Fruit fly (Drosophila melanogaster) whole organism, embryonic: ENCODE measurements around the gene CG14227.
A peak's percentile ranks its signal among the peaks of the same experiment; 100 is the strongest.

ENCODE experiments used
- Antp ChIP-seq: fragments of 200-800 bp; sonication (Bioruptor generic); optimal IDR thresholded peaks from 3 replicates; lab custom pipeline; 2016; ENCODE audit warnings: missing biosample characterization, missing genetic modification characterization
- Awh ChIP-seq: fragments of 200-800 bp; sonication (Bioruptor generic); IDR thresholded peaks from 2 replicates; pipeline ENCODE4, ENCODE4 v1.3.6; 2022; ENCODE audit warnings: missing biosample characterization, missing genetic modification characterization
- B-H2 ChIP-seq: fragments of 200-800 bp; sonication (Bioruptor generic); optimal IDR thresholded peaks from 2 replicates; lab custom pipeline; 2018; ENCODE audit warnings: missing biosample characterization, mild to moderate bottlenecking, missing genetic modification characterization
- BEAF-32 ChIP-seq: fragments of 200-800 bp; sonication (Bioruptor generic); optimal IDR thresholded peaks from 3 replicates; lab custom pipeline; 2017; ENCODE audit warnings: missing biosample characterization, missing genetic modification characterization, mild to moderate bottlenecking, moderate library complexity, missing genetic modification reagents
- CG10654 ChIP-seq: fragments of 200-800 bp; sonication (Bioruptor generic); optimal IDR thresholded peaks from 2 replicates; lab custom pipeline; 2016; ENCODE audit warnings: missing biosample characterization, missing genetic modification characterization
- CG13287 ChIP-seq: fragments of 200-800 bp; sonication (Bioruptor generic); IDR thresholded peaks from 2 replicates; pipeline ENCODE4 v1.3.6; 2022; ENCODE audit warnings: missing biosample characterization, missing genetic modification characterization; ENCODE audit not compliant: partially characterized antibody
- CG13296 ChIP-seq: fragments of 200-800 bp; sonication (Bioruptor generic); optimal IDR thresholded peaks from 3 replicates; lab custom pipeline; 2018; ENCODE audit warnings: missing biosample characterization, mild to moderate bottlenecking, missing genetic modification characterization
- CG14050 ChIP-seq: fragments of 200-800 bp; sonication (Bioruptor generic); IDR thresholded peaks from 3 replicates; pipeline ENCODE4 v1.3.6; 2022; ENCODE audit warnings: missing biosample characterization, missing genetic modification characterization
- CG15011 ChIP-seq: fragments of 200-800 bp; sonication (Bioruptor generic); optimal IDR thresholded peaks from 3 replicates; lab custom pipeline; 2018; ENCODE audit warnings: missing biosample characterization, mild to moderate bottlenecking, missing genetic modification characterization
- CG17802 ChIP-seq: fragments of 200-800 bp; sonication (Bioruptor generic); optimal IDR thresholded peaks from 2 replicates; lab custom pipeline; 2018; ENCODE audit warnings: missing biosample characterization, mild to moderate bottlenecking, missing genetic modification characterization, moderate library complexity
- CG30403 ChIP-seq: fragments of 200-800 bp; sonication (Bioruptor generic); optimal IDR thresholded peaks from 3 replicates; lab custom pipeline; 2016; ENCODE audit warnings: missing biosample characterization, missing genetic modification characterization
- CG32772 ChIP-seq: fragments of 200-800 bp; sonication (Bioruptor generic); IDR thresholded peaks from 2 replicates; pipeline ENCODE4 v1.3.6; 2022; ENCODE audit warnings: missing biosample characterization, missing genetic modification characterization
- CG34224 ChIP-seq: fragments of 200-800 bp; sonication (Bioruptor generic); IDR thresholded peaks from 3 replicates; pipeline ENCODE4 v1.3.6; 2022; ENCODE audit warnings: missing biosample characterization, missing genetic modification characterization; ENCODE audit not compliant: partially characterized antibody
- CG8089 ChIP-seq: fragments of 200-800 bp; sonication (Bioruptor generic); optimal IDR thresholded peaks from 3 replicates; lab custom pipeline; 2016; ENCODE audit warnings: missing biosample characterization, missing genetic modification characterization
- CG9215 ChIP-seq: fragments of 200-800 bp; sonication (Bioruptor generic); IDR thresholded peaks from 2 replicates; pipeline ENCODE4 v1.3.6; 2022; ENCODE audit warnings: missing biosample characterization, missing genetic modification characterization
- Dref ChIP-seq: fragments of 200-800 bp; sonication (Bioruptor generic); IDR thresholded peaks from 2 replicates; pipeline ENCODE4 v1.3.6; 2022; ENCODE audit warnings: missing biosample characterization, missing genetic modification characterization
- Ets65A ChIP-seq: fragments of 200-800 bp; sonication (Bioruptor generic); peaks from one replicate; lab custom pipeline; 2016; ENCODE audit warnings: missing biosample characterization, missing genetic modification characterization
- Fer1 ChIP-seq: fragments of 200-800 bp; sonication (Bioruptor generic); optimal IDR thresholded peaks from 2 replicates; lab custom pipeline; 2017; ENCODE audit warnings: missing biosample characterization, mild to moderate bottlenecking, missing genetic modification characterization
- Hr3 ChIP-seq: fragments of 200-800 bp; sonication (Bioruptor generic); optimal IDR thresholded peaks from 3 replicates; lab custom pipeline; 2016; ENCODE audit warnings: missing biosample characterization, missing genetic modification characterization
- Hr39 ChIP-seq: fragments of >200 bp; optimal IDR thresholded peaks from 2 replicates; lab custom pipeline; 2017
- Max ChIP-seq: fragments of 200-800 bp; sonication (Bioruptor generic); optimal IDR thresholded peaks from 2 replicates; lab custom pipeline; 2016; ENCODE audit warnings: missing biosample characterization, mild to moderate bottlenecking, missing genetic modification characterization
- Meics ChIP-seq: fragments of 200-800 bp; sonication (Bioruptor generic); optimal IDR thresholded peaks from 2 replicates; lab custom pipeline; 2017; ENCODE audit warnings: missing biosample characterization, mild to moderate bottlenecking, missing genetic modification characterization
- NC2α ChIP-seq: fragments of 200-800 bp; sonication (Bioruptor generic); optimal IDR thresholded peaks from 2 replicates; lab custom pipeline; 2016; ENCODE audit warnings: missing biosample characterization, missing genetic modification characterization
- Oaz ChIP-seq: fragments of 200-800 bp; sonication (Bioruptor generic); IDR thresholded peaks from 2 replicates; pipeline ENCODE4 v1.3.6; 2022; ENCODE audit warnings: missing biosample characterization, missing genetic modification characterization
- Scr ChIP-seq: fragments of 200-800 bp; sonication (Bioruptor generic); IDR thresholded peaks from 2 replicates; pipeline ENCODE4 v1.3.6; 2022; ENCODE audit warnings: missing biosample characterization, missing genetic modification characterization; ENCODE audit not compliant: partially characterized antibody
- Sox102F ChIP-seq: fragments of 200-800 bp; sonication (Bioruptor generic); optimal IDR thresholded peaks from 2 replicates; lab custom pipeline; 2018; ENCODE audit warnings: missing biosample characterization, mild to moderate bottlenecking, missing genetic modification characterization, moderate library complexity
- Xbp1 ChIP-seq: fragments of 200-800 bp; sonication (Bioruptor generic); optimal IDR thresholded peaks from 3 replicates; lab custom pipeline; 2016; ENCODE audit warnings: missing biosample characterization, mild to moderate bottlenecking, missing genetic modification characterization
- aop ChIP-seq: fragments of 200-800 bp; sonication (Bioruptor generic); IDR thresholded peaks from 2 replicates; pipeline ENCODE4 v1.3.6; 2022; ENCODE audit warnings: missing biosample characterization, missing genetic modification characterization
- ash1 ChIP-seq: fragments of 200-800 bp; sonication (Bioruptor generic); optimal IDR thresholded peaks from 2 replicates; lab custom pipeline; 2018; ENCODE audit warnings: missing biosample characterization, mild to moderate bottlenecking, missing genetic modification characterization
- bsh ChIP-seq, 2 experiments: fragments of 200-800 bp; sonication (Bioruptor generic); optimal IDR thresholded peaks; 2 replicates each; lab custom pipeline; 2017 to 2018; ENCODE audit warnings: mild to moderate bottlenecking in 2 of 2, missing biosample characterization in 2 of 2, missing genetic modification characterization in 2 of 2, moderate library complexity in 1 of 2
- croc ChIP-seq: fragments of 200-800 bp; sonication (Bioruptor generic); conservative IDR thresholded peaks from 3 replicates; pipeline ENCODE4 v1.3.6; 2022; ENCODE audit warnings: missing biosample characterization, missing genetic modification characterization
- crp ChIP-seq, 2 experiments: fragments of 200-800 bp; sonication (Bioruptor generic); optimal IDR thresholded peaks; 2 replicates in 1 of 2; 3 replicates in 1 of 2; lab custom pipeline; 2017; ENCODE audit warnings: missing biosample characterization in 2 of 2, missing genetic modification characterization in 2 of 2, mild to moderate bottlenecking in 1 of 2, moderate library complexity in 1 of 2
- da ChIP-seq: fragments of 200-800 bp; sonication (Bioruptor generic); optimal IDR thresholded peaks from 2 replicates; lab custom pipeline; 2016; ENCODE audit warnings: missing biosample characterization, missing genetic modification characterization
- dimm ChIP-seq: fragments of 200-800 bp; sonication (Bioruptor generic); IDR thresholded peaks from 2 replicates; pipeline ENCODE4 v1.3.6; 2022; ENCODE audit warnings: missing biosample characterization, missing genetic modification characterization
- disco-r ChIP-seq: fragments of 200-800 bp; sonication (Bioruptor generic); optimal IDR thresholded peaks from 2 replicates; lab custom pipeline; 2016; ENCODE audit warnings: missing biosample characterization, missing genetic modification characterization
- gfzf ChIP-seq: fragments of 200-800 bp; sonication (Bioruptor generic); optimal IDR thresholded peaks from 2 replicates; lab custom pipeline; 2016; ENCODE audit warnings: missing biosample characterization, mild to moderate bottlenecking, missing genetic modification characterization, moderate library complexity
- ind ChIP-seq: fragments of 200-800 bp; sonication (Bioruptor generic); optimal IDR thresholded peaks from 3 replicates; lab custom pipeline; 2016; ENCODE audit warnings: missing biosample characterization, missing genetic modification characterization
- kah ChIP-seq: fragments of 200-800 bp; sonication (Bioruptor generic); optimal IDR thresholded peaks from 2 replicates; lab custom pipeline; 2018; ENCODE audit warnings: missing biosample characterization, mild to moderate bottlenecking, missing genetic modification characterization
- lilli ChIP-seq: fragments of 200-800 bp; sonication (Bioruptor generic); optimal IDR thresholded peaks from 3 replicates; lab custom pipeline; 2016; ENCODE audit warnings: missing biosample characterization, missing genetic modification characterization
- lmd ChIP-seq: fragments of 200-800 bp; sonication (Bioruptor generic); IDR thresholded peaks from 2 replicates; pipeline ENCODE4 v1.3.6; 2022; ENCODE audit warnings: missing biosample characterization, missing genetic modification characterization
- mld ChIP-seq: fragments of 200-800 bp; sonication (Bioruptor generic); IDR thresholded peaks from 3 replicates; pipeline ENCODE4 v1.3.6; 2022; ENCODE audit warnings: missing biosample characterization, missing genetic modification characterization; ENCODE audit not compliant: partially characterized antibody
- pan ChIP-seq, 4 experiments: fragments of >200 bp in 3 of 4; fragments of 200-800 bp in 1 of 4; sonication (Bioruptor generic) in 1 of 4; optimal IDR thresholded peaks in 3 of 4; IDR thresholded peaks in 1 of 4; 2 replicates each; pipeline versions ENCODE4 v1.3.6 to Lab custom; 2017 to 2022; ENCODE audit warnings: missing biosample characterization in 2 of 4, missing genetic modification characterization in 2 of 4, mixed read lengths in 1 of 4
- pzg ChIP-seq: fragments of 200-800 bp; sonication (Bioruptor generic); optimal IDR thresholded peaks from 3 replicates; lab custom pipeline; 2018; ENCODE audit warnings: missing biosample characterization, mild to moderate bottlenecking, missing genetic modification characterization, moderate library complexity
- scrt ChIP-seq: fragments of 200-800 bp; sonication (Bioruptor generic); optimal IDR thresholded peaks from 2 replicates; lab custom pipeline; 2018; ENCODE audit warnings: missing biosample characterization, mild to moderate bottlenecking, missing genetic modification characterization, moderate library complexity
- sens ChIP-seq: fragments of 200-800 bp; sonication (Bioruptor generic); peaks from one replicate; lab custom pipeline; 2016; ENCODE audit warnings: missing biosample characterization, missing genetic modification characterization
- slou ChIP-seq: fragments of 200-800 bp; sonication (Bioruptor generic); optimal IDR thresholded peaks from 3 replicates; lab custom pipeline; 2016; ENCODE audit warnings: missing biosample characterization, missing genetic modification characterization
- vvl ChIP-seq: fragments of 200-800 bp; sonication (Bioruptor generic); IDR thresholded peaks from 2 replicates; pipeline ENCODE4 v1.3.6; 2022; ENCODE audit warnings: missing biosample characterization, missing genetic modification characterization
- wdn ChIP-seq: fragments of 200-800 bp; sonication (Bioruptor generic); IDR thresholded peaks from 2 replicates; pipeline ENCODE4 v1.3.6; 2022; ENCODE audit warnings: missing biosample characterization, missing genetic modification characterization
- wek ChIP-seq: fragments of 200-800 bp; sonication (Bioruptor generic); optimal IDR thresholded peaks from 3 replicates; lab custom pipeline; 2018; ENCODE audit warnings: missing biosample characterization, mild to moderate bottlenecking, missing genetic modification characterization, moderate library complexity

CG14227 gene

dm6 chrX:19694792-19695558, 6.2 kb upstream of the CG14227 start, which contains the start of gene CG14229 (continued):
- TF ChIP-seq CG15011 (GFP tag; lab: Kevin White, UChicago) (no peak), Hr3 (GFP tag; lab: Kevin White, UChicago) (no peak), B-H2 (GFP tag; lab: Kevin White, UChicago) (no peak), sens (GFP tag; lab: Kevin White, UChicago) (peak; percentile 71), scrt (GFP tag; lab: Kevin White, UChicago) (no peak), Scr (GFP tag; lab: Robert Waterston, UW) (peak; percentile 37; the same call in 1 of the 2 replicates), pzg (GFP tag; lab: Kevin White, UChicago) (peak; percentile 44), disco-r (GFP tag; lab: Kevin White, UChicago) (no peak), aop (no peak), BEAF-32 (GFP tag; lab: Kevin White, UChicago) (peak; percentile 54), vvl (GFP tag; lab: Robert Waterston, UW) (peak; percentile 23; the same call in 1 of the 2 replicates), dimm (GFP tag; lab: Robert Waterston, UW) (no peak), CG14050 (GFP tag; lab: Robert Waterston, UW) (peak; percentile 13; the same call in 1 of the 3 replicates), CG13296 (GFP tag; lab: Kevin White, UChicago) (no peak), Oaz (GFP tag; lab: Robert Waterston, UW) (no peak), slou (no peak), Ets65A (GFP tag; lab: Kevin White, UChicago) (no peak), CG9215 (GFP tag; lab: Robert Waterston, UW) (peak; percentile 43), pan (optimal IDR thresholded peaks at IDR 0.05; lab: Kevin White, UChicago) (no peak), pan (GFP tag; optimal IDR thresholded peaks at IDR 0.05 in 1 of 2, IDR thresholded peaks at IDR 0.05 in 1 of 2) (peak in 1 of 2 experiments; percentile 50), Meics (GFP tag; lab: Kevin White, UChicago) (peak; percentile 8), wdn (GFP tag; lab: Robert Waterston, UW) (no peak), Xbp1 (no peak), CG34224 (GFP tag; lab: Robert Waterston, UW) (no peak), crp (GFP tag; optimal IDR thresholded peaks at IDR 0.05; lab: Kevin White, UChicago) (no peak), lilli (peak; percentile 26), lmd (GFP tag; lab: Robert Waterston, UW) (peak; percentile 38; the same call in 1 of the 2 replicates), bsh (GFP tag; optimal IDR thresholded peaks at IDR 0.05; lab: Kevin White, UChicago) (peak in 1 of 2 experiments; percentile 11), CG13287 (GFP tag; lab: Robert Waterston, UW) (peak; percentile 27; the same call in 1 of the 2 replicates), croc (no peak), Hr39 (lab: Kevin White, UChicago) (no peak), wek (GFP tag; lab: Kevin White, UChicago) (no peak), mld (no peak), Sox102F (GFP tag; lab: Kevin White, UChicago) (peak; percentile 10), CG8089 (no peak), CG17802 (no peak), CG30403 (peak; percentile 23), ash1 (GFP tag; lab: Kevin White, UChicago) (no peak), Awh (GFP tag; lab: Robert Waterston, UW) (0 out of 2 replicates have a peak, but pooled peaks have one; percentile 24), NC2α (no peak), CG10654 (GFP tag; lab: Kevin White, UChicago) (no peak), ind (GFP tag; lab: Kevin White, UChicago) (peak; percentile 26), Dref (GFP tag; lab: Robert Waterston, UW) (0 out of 2 replicates have a peak, but pooled peaks have one; percentile 15), da (no peak), CG32772 (GFP tag; lab: Robert Waterston, UW) (0 out of 2 replicates have a peak, but pooled peaks have one; percentile 17), kah (no peak), Antp (no peak), gfzf (GFP tag; lab: Kevin White, UChicago) (peak; percentile 69), Fer1 (GFP tag; lab: Kevin White, UChicago) (no peak), Max (GFP tag; lab: Kevin White, UChicago) (no peak)
